Worm (Caenorhabditis elegans) whole organism, mixed stage, embryonic: ENCODE results near the gene F53F8.4.

Experiments used
- bed-3 ChIP-seq: fragments of 200-800 bp; sonication (Bioruptor generic); optimal IDR thresholded peaks from 3 replicates; lab custom pipeline; 2018; ENCODE audit warnings: mild to moderate bottlenecking, missing genetic modification characterization, moderate library complexity, missing compliant biosample characterization
- ceh-83 ChIP-seq: fragments of 200-800 bp; sonication (Bioruptor generic); optimal IDR thresholded peaks from 2 replicates; lab custom pipeline; 2018; ENCODE audit warnings: mild to moderate bottlenecking, missing genetic modification characterization, missing compliant biosample characterization
- hlh-1 ChIP-seq: fragments of 150-350 bp; optimal IDR thresholded peaks from 2 replicates; lab custom pipeline; 2014; ENCODE audit warnings: missing biosample characterization, missing genetic modification reagents, missing genetic modification characterization
- pha-4 ChIP-seq: fragments of 150-350 bp; optimal IDR thresholded peaks from 2 replicates; lab custom pipeline; 2018; ENCODE audit warnings: missing biosample characterization, missing genetic modification reagents, missing genetic modification characterization
- snpc-4 ChIP-seq: fragments of 150-350 bp; optimal IDR thresholded peaks from 2 replicates; lab custom pipeline; 2014; ENCODE audit warnings: missing biosample characterization, missing genetic modification characterization

ce11 chrV:20692903-20693302 is 1.4 kb upstream of the F53F8.4 start:
- no peak for TF ChIP-seq ceh-83 (GFP tag; lab: Kevin White, UChicago)
- TF ChIP-seq hlh-1 (tag; lab: Kevin White, UChicago), result no peak
- TF ChIP-seq snpc-4 (tag; lab: Kevin White, UChicago), result no peak
- TF ChIP-seq bed-3, result no peak
- no peak for TF ChIP-seq pha-4 (tag; lab: Kevin White, UChicago)
